Worm (Caenorhabditis elegans) whole organism, late embryonic: Measurements from ENCODE around the gene T10G3.4.

ENCODE experiments used
- F13H6.1 ChIP-seq: sonication (generic microtip); optimal IDR thresholded peaks from 2 replicates; lab custom pipeline; 2016; ENCODE audit warnings: missing genetic modification characterization, missing compliant biosample characterization
- rnt-1 ChIP-seq: sonication (generic microtip); optimal IDR thresholded peaks from 2 replicates; lab custom pipeline; 2016; ENCODE audit warnings: missing genetic modification characterization, missing compliant biosample characterization

DNA sequence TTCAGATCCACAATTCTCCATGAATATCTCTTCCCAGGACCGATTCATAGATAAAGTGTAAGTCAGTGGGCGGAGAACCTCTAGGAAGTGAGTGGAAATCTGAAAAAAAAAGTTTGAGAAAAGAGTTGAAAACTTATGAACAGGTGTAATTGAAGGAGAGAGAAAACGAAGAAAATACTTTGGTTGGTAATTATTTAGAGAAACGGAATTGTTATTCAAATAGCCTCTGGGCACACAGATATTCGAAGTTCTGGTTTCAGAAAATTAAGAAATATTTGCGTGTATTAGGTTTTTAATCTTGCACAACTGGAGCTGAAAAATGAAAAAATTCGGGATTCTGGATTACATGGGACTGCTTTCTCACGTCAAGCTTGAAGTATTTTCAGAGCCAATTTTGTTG lies 4.5 kb downstream of the T10G3.4 start, which contains the start of gene T10G3.2:
- TF ChIP-seq F13H6.1 (no peak), rnt-1 (tag; lab: Kevin White, UChicago) (no peak)
